Worm (Caenorhabditis elegans) whole organism, young adult: ENCODE data around the gene eol-1.

Experiments used
- D2030.7 ChIP-seq: fragments of 200-800 bp; sonication (Bioruptor generic); IDR thresholded peaks from 2 replicates; pipeline ENCODE4 v1.3.6; 2022; ENCODE audit warnings: missing genetic modification reagents, missing genetic modification characterization, missing compliant biosample characterization
- F37B4.10 ChIP-seq: fragments of 200-800 bp; sonication (Bioruptor generic); IDR thresholded peaks from 2 replicates; pipeline ENCODE4 v1.3.6; 2022; ENCODE audit warnings: missing genetic modification characterization, missing compliant biosample characterization
- F49E8.2 ChIP-seq: sonication (generic microtip); optimal IDR thresholded peaks from 3 replicates; lab custom pipeline; 2017; ENCODE audit warnings: missing genetic modification characterization, mild to moderate bottlenecking, missing compliant biosample characterization, antibody characterized with exemption, moderate library complexity; ENCODE audit not compliant: insufficient read depth
- Y79H2A.3 ChIP-seq: fragments of 200-800 bp; sonication (Bioruptor generic); conservative IDR thresholded peaks from 2 replicates; pipeline ENCODE4 v1.3.6; 2022; ENCODE audit warnings: missing genetic modification reagents, missing genetic modification characterization, missing compliant biosample characterization
- egrh-3 ChIP-seq: fragments of 200-800 bp; sonication (Bioruptor generic); IDR thresholded peaks from 2 replicates; pipeline ENCODE4 v1.3.6; 2022; ENCODE audit warnings: missing genetic modification reagents, missing genetic modification characterization, missing compliant biosample characterization
- nfya-2 ChIP-seq: fragments of 200-800 bp; sonication (Bioruptor generic); IDR thresholded peaks from 2 replicates; pipeline ENCODE4 v1.3.6; 2022; ENCODE audit warnings: missing genetic modification reagents, missing genetic modification characterization, missing compliant biosample characterization
- snpc-1.3 ChIP-seq: sonication (generic microtip); optimal IDR thresholded peaks from 2 replicates; lab custom pipeline; 2017; ENCODE audit warnings: missing genetic modification characterization, mild to moderate bottlenecking, missing compliant biosample characterization, antibody characterized with exemption, moderate library complexity, missing genotype, missing genetic modification reagents; ENCODE audit not compliant: insufficient read depth
- snpc-4 ChIP-seq, 5 experiments: fragments of 150-350 bp in 1 of 5; sonication (generic microtip) in 4 of 5; optimal IDR thresholded peaks; 2 replicates each; lab custom pipeline; 2014 to 2018; ENCODE audit warnings: missing genetic modification characterization in 5 of 5, missing biosample characterization in 3 of 5, antibody characterized with exemption in 2 of 5, mild to moderate bottlenecking in 2 of 5, missing compliant biosample characterization in 2 of 5, missing genotype in 2 of 5, moderate library complexity in 2 of 5, missing genetic modification reagents in 1 of 5

- TF ChIP-seq snpc-1.3 (no peak), nfya-2 (GFP tag; lab: Robert Waterston, UW) (no peak), D2030.7 (GFP tag; lab: Robert Waterston, UW) (no peak), egrh-3 (GFP tag; lab: Robert Waterston, UW) (no peak), Y79H2A.3 (no peak), F37B4.10 (GFP tag; lab: Robert Waterston, UW) (no peak), F49E8.2 (tag; lab: Kevin White, UChicago) (no peak), snpc-4 (GFP tag; optimal IDR thresholded peaks at IDR 0.05; lab: Kevin White, UChicago) (no peak), snpc-4 (tag; optimal IDR thresholded peaks at IDR 0.05; lab: Kevin White, UChicago) (no peak)
Observed at ce11 chrV:13955370-13956089, 25.2 kb downstream of the eol-1 start.
